Fruit fly (Drosophila melanogaster) whole organism, adult: ENCODE data around the gene CG32801.

ENCODE experiments used
- CG14711 ChIP-seq: fragments of 200-800 bp; sonication (Bioruptor generic); optimal IDR thresholded peaks from 2 replicates; lab custom pipeline; 2018; ENCODE audit warnings: missing biosample characterization, mild to moderate bottlenecking, missing genetic modification characterization, moderate library complexity
- CG1620 ChIP-seq: fragments of 200-800 bp; sonication (Bioruptor generic); optimal IDR thresholded peaks from 2 replicates; lab custom pipeline; 2016; ENCODE audit warnings: missing biosample characterization, missing genetic modification characterization
- CG33017 ChIP-seq: fragments of 200-800 bp; sonication (Bioruptor generic); optimal IDR thresholded peaks from 2 replicates; lab custom pipeline; 2018; ENCODE audit warnings: missing biosample characterization, mild to moderate bottlenecking, missing genetic modification characterization, moderate library complexity
- CG5204 ChIP-seq: fragments of 200-800 bp; sonication (Bioruptor generic); optimal IDR thresholded peaks from 2 replicates; lab custom pipeline; 2016; ENCODE audit warnings: missing biosample characterization, missing genetic modification characterization
- kay ChIP-seq: fragments of 200-800 bp; sonication (Bioruptor generic); peaks from one replicate; lab custom pipeline; 2016; ENCODE audit warnings: missing biosample characterization, missing genetic modification characterization, borderline replicate concordance
- pad ChIP-seq: fragments of 200-800 bp; sonication (Bioruptor generic); optimal IDR thresholded peaks from 3 replicates; lab custom pipeline; 2017; ENCODE audit warnings: missing biosample characterization, missing genetic modification characterization, mild to moderate bottlenecking, moderate library complexity, missing genetic modification reagents

DNA sequence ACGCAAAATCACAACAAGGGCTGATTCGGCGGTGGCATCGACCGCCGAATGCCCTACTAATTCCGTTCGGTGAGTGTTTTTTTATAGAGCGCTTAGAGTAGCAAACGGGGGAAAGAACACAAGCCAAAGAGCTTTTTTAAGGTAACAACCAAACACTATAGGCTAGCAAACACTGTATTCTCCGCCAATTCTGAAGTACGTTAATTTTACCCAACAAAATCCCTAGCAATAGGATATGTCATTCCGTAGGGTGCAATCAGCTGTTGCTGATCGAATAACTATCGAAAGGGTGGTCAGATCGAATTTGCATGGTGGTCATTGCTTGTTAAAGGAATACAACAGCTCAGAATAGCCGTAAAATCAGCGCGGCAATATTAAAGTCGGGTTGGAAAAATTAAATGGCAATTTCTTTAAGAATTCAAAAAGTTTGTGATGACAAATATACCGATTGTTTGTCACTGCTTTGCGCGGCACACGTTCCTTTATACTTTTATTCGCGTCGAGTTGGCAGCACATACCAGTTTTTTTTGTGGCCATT, 4.8 kb upstream of the CG32801 start, which contains the start of gene mip130:
- TF ChIP-seq CG14711 (tag; lab: Kevin White, UChicago) (peak; percentile 70), pad (peak; percentile 46), CG1620 (GFP tag; lab: Kevin White, UChicago) (peak; percentile 50), CG33017 (tag; lab: Kevin White, UChicago) (peak; percentile 42), CG5204 (GFP tag; lab: Kevin White, UChicago) (peak; percentile 25), kay (GFP tag; lab: Kevin White, UChicago) (no peak)
